Fruit fly (Drosophila melanogaster) whole organism, embryonic: ENCODE measurements around the gene Polr1B.

Source experiments
- ATbp ChIP-seq: fragments of 200-800 bp; sonication (Bioruptor generic); optimal IDR thresholded peaks from 2 replicates; lab custom pipeline; 2017; ENCODE audit warnings: missing biosample characterization, mild to moderate bottlenecking, missing genetic modification characterization, missing genetic modification reagents
- Atf-2 ChIP-seq: fragments of 200-800 bp; sonication (Bioruptor generic); optimal IDR thresholded peaks from 2 replicates; lab custom pipeline; 2016; ENCODE audit warnings: missing biosample characterization, missing genetic modification characterization
- Atf3 ChIP-seq: fragments of 200-800 bp; sonication (Bioruptor generic); optimal IDR thresholded peaks from 3 replicates; lab custom pipeline; 2016; ENCODE audit warnings: missing biosample characterization, missing genetic modification characterization
- CG10267 ChIP-seq: fragments of 200-800 bp; sonication (Bioruptor generic); optimal IDR thresholded peaks from 2 replicates; lab custom pipeline; 2018; ENCODE audit warnings: missing biosample characterization, mild to moderate bottlenecking, missing genetic modification characterization, moderate library complexity
- CG10565 ChIP-seq: fragments of 200-800 bp; sonication (Bioruptor generic); optimal IDR thresholded peaks from 3 replicates; lab custom pipeline; 2016; ENCODE audit warnings: missing biosample characterization, mild to moderate bottlenecking, missing genetic modification characterization
- CG11695 ChIP-seq: fragments of 200-800 bp; sonication (Bioruptor generic); IDR thresholded peaks from 3 replicates; pipeline ENCODE4 v1.3.6; 2022; ENCODE audit warnings: missing biosample characterization, missing genetic modification characterization
- CG12299 ChIP-seq: fragments of 200-800 bp; sonication (Bioruptor generic); optimal IDR thresholded peaks from 2 replicates; lab custom pipeline; 2018; ENCODE audit warnings: missing biosample characterization, mild to moderate bottlenecking, missing genetic modification characterization
- CG13894 ChIP-seq: fragments of 200-800 bp; sonication (Bioruptor generic); optimal IDR thresholded peaks from 3 replicates; lab custom pipeline; 2018; ENCODE audit warnings: missing biosample characterization, mild to moderate bottlenecking, missing genetic modification characterization, moderate library complexity
- CG15269 ChIP-seq: fragments of 200-800 bp; sonication (Bioruptor generic); optimal IDR thresholded peaks from 2 replicates; lab custom pipeline; 2018; ENCODE audit warnings: missing biosample characterization, mild to moderate bottlenecking, missing genetic modification characterization, moderate library complexity
- CG17328 ChIP-seq: fragments of 200-800 bp; sonication (Bioruptor generic); IDR thresholded peaks from 2 replicates; pipeline ENCODE4 v1.3.6; 2022; ENCODE audit warnings: missing biosample characterization, missing genetic modification characterization
- CG17361 ChIP-seq: fragments of 200-800 bp; sonication (Bioruptor generic); IDR thresholded peaks from 3 replicates; pipeline ENCODE4 v1.3.6; 2022; ENCODE audit warnings: missing biosample characterization, missing genetic modification characterization
- CG17568 ChIP-seq: fragments of 200-800 bp; sonication (Bioruptor generic); optimal IDR thresholded peaks from 2 replicates; lab custom pipeline; 2018; ENCODE audit warnings: missing biosample characterization, mild to moderate bottlenecking, missing genetic modification characterization, moderate library complexity
- CG18599 ChIP-seq: fragments of 200-800 bp; sonication (Bioruptor generic); optimal IDR thresholded peaks from 3 replicates; lab custom pipeline; 2017; ENCODE audit warnings: missing biosample characterization, missing genetic modification characterization, mild to moderate bottlenecking, moderate library complexity, missing genetic modification reagents
- CG18764 ChIP-seq: fragments of 200-800 bp; sonication (Bioruptor generic); optimal IDR thresholded peaks from 3 replicates; lab custom pipeline; 2016; ENCODE audit warnings: missing biosample characterization, missing genetic modification characterization
- CG2129 ChIP-seq: fragments of 200-800 bp; sonication (Bioruptor generic); IDR thresholded peaks from 2 replicates; pipeline ENCODE4 v1.3.6; 2022; ENCODE audit warnings: missing biosample characterization, missing genetic modification characterization; ENCODE audit not compliant: partially characterized antibody
- CG2202 ChIP-seq: fragments of 200-800 bp; sonication (Bioruptor generic); optimal IDR thresholded peaks from 2 replicates; lab custom pipeline; 2018; ENCODE audit warnings: missing biosample characterization, mild to moderate bottlenecking, missing genetic modification characterization
- CG30403 ChIP-seq: fragments of 200-800 bp; sonication (Bioruptor generic); optimal IDR thresholded peaks from 3 replicates; lab custom pipeline; 2016; ENCODE audit warnings: missing biosample characterization, missing genetic modification characterization
- CG30431 ChIP-seq: fragments of 200-800 bp; sonication (Bioruptor generic); optimal IDR thresholded peaks from 2 replicates; lab custom pipeline; 2017; ENCODE audit warnings: missing biosample characterization, missing genetic modification characterization
- CG33557 ChIP-seq: fragments of 200-800 bp; sonication (Bioruptor generic); optimal IDR thresholded peaks from 2 replicates; lab custom pipeline; 2019; ENCODE audit warnings: missing biosample characterization, mild to moderate bottlenecking, missing genetic modification characterization, moderate library complexity
- CG4282 ChIP-seq: fragments of 200-800 bp; sonication (Bioruptor generic); optimal IDR thresholded peaks from 2 replicates; lab custom pipeline; 2016; ENCODE audit warnings: missing biosample characterization, missing genetic modification characterization
- CG4707 ChIP-seq: fragments of 200-800 bp; sonication (Bioruptor generic); optimal IDR thresholded peaks from 2 replicates; lab custom pipeline; 2018; ENCODE audit warnings: missing biosample characterization, mild to moderate bottlenecking, missing genetic modification characterization, moderate library complexity
- CG6854 ChIP-seq: fragments of 200-800 bp; sonication (Bioruptor generic); optimal IDR thresholded peaks from 3 replicates; lab custom pipeline; 2017; ENCODE audit warnings: missing biosample characterization, mild to moderate bottlenecking, missing genetic modification characterization
- CG9215 ChIP-seq: fragments of 200-800 bp; sonication (Bioruptor generic); IDR thresholded peaks from 2 replicates; pipeline ENCODE4 v1.3.6; 2022; ENCODE audit warnings: missing biosample characterization, missing genetic modification characterization
- CG9437 ChIP-seq: fragments of 200-800 bp; sonication (Bioruptor generic); optimal IDR thresholded peaks from 2 replicates; lab custom pipeline; 2018; ENCODE audit warnings: missing biosample characterization, mild to moderate bottlenecking, missing genetic modification characterization
- Dbx ChIP-seq: fragments of 200-800 bp; sonication (Bioruptor generic); IDR thresholded peaks from 3 replicates; pipeline ENCODE4 v1.3.6; 2022; ENCODE audit warnings: missing biosample characterization, missing genetic modification characterization
- E2f1 ChIP-seq: fragments of 200-800 bp; sonication (Bioruptor generic); IDR thresholded peaks from 2 replicates; pipeline ENCODE4 v1.3.6; 2022; ENCODE audit warnings: missing biosample characterization, missing genetic modification characterization
- Fer3 ChIP-seq: fragments of 200-800 bp; sonication (Bioruptor generic); optimal IDR thresholded peaks from 2 replicates; lab custom pipeline; 2018; ENCODE audit warnings: missing biosample characterization, mild to moderate bottlenecking, missing genetic modification characterization, moderate library complexity
- Hr51 ChIP-seq, 2 experiments: fragments of 200-800 bp; sonication (Bioruptor generic); optimal IDR thresholded peaks; 2 replicates in 1 of 2; 3 replicates in 1 of 2; lab custom pipeline; 2016 to 2018; ENCODE audit warnings: missing biosample characterization in 2 of 2, missing genetic modification characterization in 2 of 2, mild to moderate bottlenecking in 1 of 2, moderate library complexity in 1 of 2
- Myb ChIP-seq: fragments of 200-800 bp; sonication (Bioruptor generic); optimal IDR thresholded peaks from 2 replicates; lab custom pipeline; 2016; ENCODE audit warnings: missing biosample characterization, missing genetic modification characterization
- Pdp1 ChIP-seq, 2 experiments: fragments of 200-800 bp; sonication (Bioruptor generic); optimal IDR thresholded peaks; 3 replicates each; lab custom pipeline; 2016; ENCODE audit warnings: missing biosample characterization in 2 of 2, missing genetic modification characterization in 2 of 2, mild to moderate bottlenecking in 1 of 2, moderate library complexity in 1 of 2
- Rfx ChIP-seq: fragments of 200-800 bp; sonication (Bioruptor generic); IDR thresholded peaks from 2 replicates; pipeline ENCODE4 v1.3.6; 2022; ENCODE audit warnings: missing biosample characterization, missing genetic modification characterization
- abd-A ChIP-seq: fragments of 200-800 bp; sonication (Bioruptor generic); optimal IDR thresholded peaks from 3 replicates; lab custom pipeline; 2019; ENCODE audit warnings: missing biosample characterization, mild to moderate bottlenecking, missing genetic modification characterization, moderate library complexity
- bsh ChIP-seq, 2 experiments: fragments of 200-800 bp; sonication (Bioruptor generic); optimal IDR thresholded peaks; 2 replicates each; lab custom pipeline; 2017 to 2018; ENCODE audit warnings: mild to moderate bottlenecking in 2 of 2, missing biosample characterization in 2 of 2, missing genetic modification characterization in 2 of 2, moderate library complexity in 1 of 2
- caup ChIP-seq: fragments of 200-800 bp; sonication (Bioruptor generic); optimal IDR thresholded peaks from 3 replicates; lab custom pipeline; 2017; ENCODE audit warnings: missing biosample characterization, mild to moderate bottlenecking, missing genetic modification characterization, moderate library complexity; ENCODE audit not compliant: severe bottlenecking
- corto ChIP-seq: fragments of 200-800 bp; sonication (Bioruptor generic); optimal IDR thresholded peaks from 2 replicates; lab custom pipeline; 2016; ENCODE audit warnings: missing biosample characterization, mild to moderate bottlenecking, missing genetic modification characterization, moderate library complexity
- dimm ChIP-seq: fragments of 200-800 bp; sonication (Bioruptor generic); IDR thresholded peaks from 2 replicates; pipeline ENCODE4 v1.3.6; 2022; ENCODE audit warnings: missing biosample characterization, missing genetic modification characterization
- jumu ChIP-seq: fragments of 200-800 bp; sonication (Bioruptor generic); optimal IDR thresholded peaks from 3 replicates; lab custom pipeline; 2016; ENCODE audit warnings: missing biosample characterization, missing genetic modification characterization
- lab ChIP-seq: fragments of 200-800 bp; sonication (Bioruptor generic); optimal IDR thresholded peaks from 3 replicates; lab custom pipeline; 2017; ENCODE audit warnings: missing biosample characterization, missing genetic modification characterization, mild to moderate bottlenecking, moderate library complexity, missing genetic modification reagents
- lov ChIP-seq, 2 experiments: fragments of 200-800 bp in 1 of 2; fragments of >200 bp in 1 of 2; sonication (Bioruptor generic) in 1 of 2; IDR thresholded peaks in 1 of 2; optimal IDR thresholded peaks in 1 of 2; 2 replicates in 1 of 2; 3 replicates in 1 of 2; pipeline versions ENCODE4 v1.3.6 to Lab custom; 2017 to 2022; ENCODE audit warnings: missing biosample characterization in 1 of 2, missing genetic modification characterization in 1 of 2
- mam ChIP-seq: fragments of 200-800 bp; sonication (Bioruptor generic); optimal IDR thresholded peaks from 3 replicates; lab custom pipeline; 2016; ENCODE audit warnings: missing biosample characterization, missing genetic modification characterization
- onecut ChIP-seq: fragments of 200-800 bp; sonication (Bioruptor generic); IDR thresholded peaks from 2 replicates; pipeline ENCODE4 v1.3.6; 2022; ENCODE audit warnings: missing biosample characterization, missing genetic modification characterization
- org-1 ChIP-seq: fragments of 200-800 bp; sonication (Bioruptor generic); optimal IDR thresholded peaks from 2 replicates; lab custom pipeline; 2017; ENCODE audit warnings: missing biosample characterization, missing genetic modification characterization
- pb ChIP-seq: fragments of 200-800 bp; sonication (Bioruptor generic); optimal IDR thresholded peaks from 3 replicates; lab custom pipeline; 2016; ENCODE audit warnings: missing biosample characterization, missing genetic modification characterization
- stc ChIP-seq: fragments of 200-800 bp; sonication (Bioruptor generic); IDR thresholded peaks from 2 replicates; pipeline ENCODE4 v1.3.6; 2022; ENCODE audit warnings: missing biosample characterization, missing genetic modification characterization
- tgo ChIP-seq: fragments of 200-800 bp; sonication (Bioruptor generic); IDR thresholded peaks from 3 replicates; pipeline ENCODE4 v1.3.6; 2022; ENCODE audit warnings: missing biosample characterization, missing genetic modification characterization
- vfl ChIP-seq: fragments of 200-800 bp; sonication (Bioruptor generic); optimal IDR thresholded peaks from 2 replicates; lab custom pipeline; 2016; ENCODE audit warnings: missing biosample characterization, missing genetic modification characterization
- vvl ChIP-seq: fragments of 200-800 bp; sonication (Bioruptor generic); IDR thresholded peaks from 2 replicates; pipeline ENCODE4 v1.3.6; 2022; ENCODE audit warnings: missing biosample characterization, missing genetic modification characterization

The Polr1B gene

dm6 chr2L:429680-430484 lies 25.8 kb downstream of the Polr1B start (continued):
- TF ChIP-seq Rfx (GFP tag; lab: Robert Waterston, UW) (peak; percentile 64; the same call in 1 of the 2 replicates), onecut (GFP tag; lab: Robert Waterston, UW) (0 out of 2 replicates have a peak, but pooled peaks have one; percentile 6), CG30431 (GFP tag; lab: Kevin White, UChicago) (peak; percentile 23), lov (optimal IDR thresholded peaks at IDR 0.05; lab: Kevin White, UChicago) (no peak), lov (GFP tag; IDR thresholded peaks at IDR 0.05; lab: Robert Waterston, UW) (0 out of 3 replicates have a peak, but pooled peaks have one; percentile 51), vvl (peak; percentile 65), CG18599 (GFP tag; lab: Kevin White, UChicago) (peak; percentile 27), CG2202 (tag; lab: Kevin White, UChicago) (peak; percentile 0), Atf3 (peak; percentile 18), CG2129 (GFP tag; lab: Robert Waterston, UW) (no peak), Fer3 (tag; lab: Kevin White, UChicago) (peak; percentile 10), corto (GFP tag; lab: Kevin White, UChicago) (peak; percentile 79), mam (GFP tag; lab: Kevin White, UChicago) (peak; percentile 61), abd-A (tag; lab: Kevin White, UChicago) (no peak), org-1 (GFP tag; lab: Kevin White, UChicago) (peak; percentile 18), CG9215 (peak; percentile 66), CG9437 (GFP tag; lab: Kevin White, UChicago) (no peak), tgo (GFP tag; lab: Robert Waterston, UW) (peak; percentile 30; the same call in 1 of the 3 replicates), CG17568 (GFP tag; lab: Kevin White, UChicago) (no peak), CG17361 (GFP tag; lab: Robert Waterston, UW) (peak; percentile 64), Hr51 (GFP tag; optimal IDR thresholded peaks at IDR 0.05; lab: Kevin White, UChicago) (peak in 1 of 2 experiments; percentile 39), CG11695 (no peak), Dbx (GFP tag; lab: Robert Waterston, UW) (0 out of 3 replicates have a peak, but pooled peaks have one; percentile 23), CG10267 (peak; percentile 43), stc (GFP tag; lab: Robert Waterston, UW) (no peak), caup (GFP tag; lab: Kevin White, UChicago) (no peak), CG18764 (GFP tag; lab: Kevin White, UChicago) (peak; percentile 16), CG6854 (GFP tag; lab: Kevin White, UChicago) (peak; percentile 6), ATbp (GFP tag; lab: Kevin White, UChicago) (peak; percentile 13), E2f1 (GFP tag; lab: Robert Waterston, UW) (peak; percentile 21; the same call in 1 of the 2 replicates), bsh (GFP tag; optimal IDR thresholded peaks at IDR 0.05; lab: Kevin White, UChicago) (peak; percentile 71 to 73), lab (peak; percentile 66), CG30403 (GFP tag; lab: Kevin White, UChicago) (peak; percentile 71), CG4707 (GFP tag; lab: Kevin White, UChicago) (no peak), CG33557 (GFP tag; lab: Kevin White, UChicago) (peak; percentile 49), Pdp1 (GFP tag; optimal IDR thresholded peaks at IDR 0.05; lab: Kevin White, UChicago) (peak; percentile 61 to 64), Myb (peak; percentile 44), jumu (peak; percentile 72), Atf-2 (GFP tag; lab: Kevin White, UChicago) (no peak), CG13894 (tag; lab: Kevin White, UChicago) (peak; percentile 41), vfl (GFP tag; lab: Kevin White, UChicago) (peak; percentile 59), dimm (no peak), CG15269 (no peak), CG10565 (GFP tag; lab: Kevin White, UChicago) (no peak), CG12299 (tag; lab: Kevin White, UChicago) (peak; percentile 5), CG17328 (GFP tag; lab: Robert Waterston, UW) (peak; percentile 55), CG4282 (no peak), pb (GFP tag; lab: Kevin White, UChicago) (peak; percentile 33)
